Fruit fly (Drosophila melanogaster) whole organism: Measurements from ENCODE around the gene CG14441.

Experiments
- CG8478 ChIP-seq: fragments of >200 bp; optimal IDR thresholded peaks from 2 replicates; lab custom pipeline; 2018; ENCODE audit warnings: inconsistent platforms
- Dll ChIP-seq: fragments of >200 bp; optimal IDR thresholded peaks from 2 replicates; lab custom pipeline; 2017
- pan ChIP-seq: fragments of >200 bp; optimal IDR thresholded peaks from 2 replicates; lab custom pipeline; 2017
- psq ChIP-seq: fragments of >200 bp; optimal IDR thresholded peaks from 2 replicates; lab custom pipeline; 2017
- usp ChIP-seq: fragments of >200 bp; optimal IDR thresholded peaks from 2 replicates; lab custom pipeline; 2017; ENCODE audit warnings: missing biosample characterization, missing genetic modification characterization, mixed read lengths

DNA sequence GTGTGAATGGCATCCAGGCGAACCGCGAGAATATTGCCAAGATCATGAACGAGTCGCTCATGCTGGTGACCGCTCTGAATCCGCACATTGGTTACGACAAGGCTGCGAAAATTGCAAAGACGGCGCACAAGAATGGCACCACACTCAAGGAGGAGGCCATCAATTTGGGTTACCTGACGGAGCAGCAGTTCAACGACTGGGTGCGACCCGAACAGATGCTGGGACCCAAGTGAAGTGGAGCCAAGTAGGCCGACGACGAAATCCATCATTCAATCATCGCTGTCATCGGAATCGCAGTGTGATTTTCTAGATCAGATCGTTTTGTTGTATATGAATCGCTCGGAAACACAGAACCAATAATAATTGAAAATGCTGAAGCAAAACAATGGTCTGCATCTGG lies 17.8 kb upstream of the CG14441 start, which contains the start of gene Fum2:
- TF ChIP-seq pan, result no peak
- no peak for TF ChIP-seq CG8478 (lab: Kevin White, UChicago)
- TF ChIP-seq usp (GFP tag; lab: Kevin White, UChicago), result no peak
- no peak for TF ChIP-seq Dll
- no peak for TF ChIP-seq psq
